Worm (Caenorhabditis elegans) whole organism, late embryonic: ENCODE data around the gene nlp-56.

Experiments used
- fkh-10 ChIP-seq: fragments of 150-350 bp; optimal IDR thresholded peaks from 2 replicates; lab custom pipeline; 2014; ENCODE audit warnings: missing biosample characterization, missing genetic modification reagents, missing genetic modification characterization
- ref-2 ChIP-seq: sonication (generic microtip); optimal IDR thresholded peaks from 2 replicates; lab custom pipeline; 2016; ENCODE audit warnings: missing genetic modification characterization, missing compliant biosample characterization

ce11 chrIV:14806903-14807302 lies 22.4 kb upstream of the nlp-56 start, which contains the start of gene oig-5:
- TF ChIP-seq ref-2: no peak
- no peak for TF ChIP-seq fkh-10 (GFP tag; lab: Kevin White, UChicago)
